Worm (Caenorhabditis elegans): ENCODE measurements around the gene trr-1.
A peak's percentile ranks its signal among the peaks of the same experiment; 100 is the strongest.

trr-1 gene

DNA sequence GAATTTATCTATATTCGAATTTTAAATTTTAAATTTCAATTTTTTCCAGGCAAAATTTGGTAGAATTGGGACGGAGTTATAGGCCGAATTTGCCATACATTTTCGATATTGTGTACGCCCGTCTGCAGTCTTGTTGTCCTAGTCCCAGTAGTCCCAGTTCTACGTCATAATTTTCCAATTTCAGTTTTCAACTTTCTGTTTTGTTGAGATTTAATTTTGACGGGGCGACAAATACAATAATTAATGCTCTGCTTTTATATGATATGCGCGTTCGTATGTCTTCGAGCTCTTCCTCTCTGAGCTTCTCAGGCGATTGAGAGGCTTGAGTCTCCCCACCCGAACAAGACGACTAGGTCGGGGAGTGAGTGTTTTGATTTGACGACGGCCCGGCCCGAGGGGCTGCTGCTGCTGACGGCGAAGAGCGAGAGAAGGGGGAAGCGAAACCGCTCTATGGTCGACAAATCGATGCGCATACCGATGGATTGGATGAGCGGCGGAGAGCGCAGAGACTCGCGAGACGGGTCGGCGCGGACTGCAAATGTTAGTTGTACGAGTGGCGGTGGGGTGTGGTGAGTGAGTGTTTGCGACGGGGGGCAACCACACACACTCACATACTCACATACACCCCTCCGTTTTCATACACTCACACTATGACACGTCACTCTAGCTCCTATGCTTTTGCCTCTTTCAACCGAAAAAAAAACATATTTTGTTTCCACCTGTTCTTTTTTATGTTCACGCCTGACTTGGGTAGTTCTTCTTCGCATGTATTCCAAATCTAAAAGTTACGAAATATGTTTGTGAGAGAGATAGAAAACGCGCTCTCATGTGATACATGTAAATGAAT is 40.8 kb downstream of the trr-1 start (continued):
- TF ChIP-seq elt-2 (tag; optimal IDR thresholded peaks at IDR 0.05) = peak; percentile 33
- TF ChIP-seq hlh-8 (tag; optimal IDR thresholded peaks at IDR 0.05) = peak; percentile 82
- TF ChIP-seq unc-3 (GFP tag; conservative IDR thresholded peaks at IDR 0.05) = 0 out of 2 replicates have a peak, but pooled peaks have one; percentile 30
- no peak for TF ChIP-seq unc-3 (tag; optimal IDR thresholded peaks at IDR 0.05)
- peak; percentile 43 for TF ChIP-seq sox-4 (tag; optimal IDR thresholded peaks at IDR 0.05)
- TF ChIP-seq sox-2 (GFP tag; IDR thresholded peaks at IDR 0.05) = no peak
- TF ChIP-seq C08G9.2 (tag; optimal IDR thresholded peaks at IDR 0.05) = peak; percentile 54
- TF ChIP-seq ztf-16 (tag; optimal IDR thresholded peaks at IDR 0.05) = peak; percentile 74
- TF ChIP-seq gmeb-2 (tag; optimal IDR thresholded peaks at IDR 0.05) = peak; percentile 5
- peak; percentile 97 for TF ChIP-seq madf-2 (tag; optimal IDR thresholded peaks at IDR 0.05)
- TF ChIP-seq zip-5 (tag; optimal IDR thresholded peaks at IDR 0.05) = peak; percentile 18
- TF ChIP-seq unc-55 (GFP tag; optimal IDR thresholded peaks at IDR 0.05) = peak; percentile 88
- peak; percentile 79 for TF ChIP-seq dve-1 (tag; optimal IDR thresholded peaks at IDR 0.05)
- peak; percentile 84 for TF ChIP-seq ceh-22 (tag; optimal IDR thresholded peaks at IDR 0.05)
- TF ChIP-seq odd-2 (tag; optimal IDR thresholded peaks at IDR 0.05) = no peak
- no peak for TF ChIP-seq ama-1 (optimal IDR thresholded peaks at IDR 0.05)
- TF ChIP-seq syd-9 (tag; optimal IDR thresholded peaks at IDR 0.05) = peak; percentile 66
- peak; percentile 44 for TF ChIP-seq C38D4.7 (GFP tag; optimal IDR thresholded peaks at IDR 0.05)
- peak; percentile 69 for TF ChIP-seq ceh-2 (tag; optimal IDR thresholded peaks at IDR 0.05)
- TF ChIP-seq ceh-6 (GFP tag; optimal IDR thresholded peaks at IDR 0.05) = peak; percentile 65
- peak; percentile 33 for TF ChIP-seq pqm-1 (tag; optimal IDR thresholded peaks at IDR 0.05)
- 0 out of 2 replicates have a peak, but pooled peaks have one; percentile 42 for TF ChIP-seq ceh-45 (GFP tag; IDR thresholded peaks at IDR 0.05)
- peak; percentile 93 for TF ChIP-seq ceh-31 (tag; optimal IDR thresholded peaks at IDR 0.05)
- peak; percentile 40 for TF ChIP-seq K09A11.1 (tag; optimal IDR thresholded peaks at IDR 0.05; ENCODE audit: insufficient read depth)
- TF ChIP-seq pros-1 (tag; optimal IDR thresholded peaks at IDR 0.05) = peak; percentile 89
- peak; percentile 59 for TF ChIP-seq fax-1 (tag; optimal IDR thresholded peaks at IDR 0.05)
- TF ChIP-seq hlh-15 (tag; optimal IDR thresholded peaks at IDR 0.05) = no peak
- TF ChIP-seq ceh-9 (tag; optimal IDR thresholded peaks at IDR 0.05) = no peak
- no peak for TF ChIP-seq ceh-24 (tag; optimal IDR thresholded peaks at IDR 0.05)
- TF ChIP-seq che-1 (tag; optimal IDR thresholded peaks at IDR 0.05) = no peak
- TF ChIP-seq hlh-13 (GFP tag; optimal IDR thresholded peaks at IDR 0.05) = no peak
- peak; percentile 82 for TF ChIP-seq ref-2 (tag; optimal IDR thresholded peaks at IDR 0.05)
- TF ChIP-seq ceh-34 (tag; optimal IDR thresholded peaks at IDR 0.05) = peak; percentile 90
- TF ChIP-seq fkh-10 (GFP tag; optimal IDR thresholded peaks at IDR 0.05) = peak; percentile 58
- TF ChIP-seq npax-4 (tag; optimal IDR thresholded peaks at IDR 0.05) = no peak
- peak; percentile 82 for TF ChIP-seq unc-86 (tag; optimal IDR thresholded peaks at IDR 0.05)
- TF ChIP-seq ceh-48 (tag; optimal IDR thresholded peaks at IDR 0.05) = peak; percentile 92
- peak; percentile 82 for TF ChIP-seq hlh-6 (tag; optimal IDR thresholded peaks at IDR 0.05)
- TF ChIP-seq ceh-19 (GFP tag; optimal IDR thresholded peaks at IDR 0.05) = peak; percentile 57
- peak; percentile 41 for TF ChIP-seq pat-9 (tag; optimal IDR thresholded peaks at IDR 0.05)
- TF ChIP-seq K02D7.2 (tag; optimal IDR thresholded peaks at IDR 0.05) = no peak
- peak; percentile 81 for TF ChIP-seq dmd-4 (tag; optimal IDR thresholded peaks at IDR 0.05; ENCODE audit: borderline replicate concordance)

All from whole organism, late embryonic.